Fruit fly (Drosophila melanogaster) whole organism, embryonic: ENCODE data around the gene ZIPIC.

Source experiments
- Atf6 ChIP-seq: fragments of 200-800 bp; sonication (Bioruptor generic); IDR thresholded peaks from 2 replicates; pipeline ENCODE4 v1.3.6; 2022; ENCODE audit warnings: missing biosample characterization, missing genetic modification characterization
- Awh ChIP-seq: fragments of 200-800 bp; sonication (Bioruptor generic); IDR thresholded peaks from 2 replicates; pipeline ENCODE4, ENCODE4 v1.3.6; 2022; ENCODE audit warnings: missing biosample characterization, missing genetic modification characterization
- B-H1 ChIP-seq: fragments of 200-800 bp; sonication (Bioruptor generic); IDR thresholded peaks from 3 replicates; pipeline ENCODE4 v1.3.6; 2022; ENCODE audit warnings: missing biosample characterization, missing genetic modification characterization
- BtbVII ChIP-seq: fragments of 200-800 bp; sonication (Bioruptor generic); optimal IDR thresholded peaks from 3 replicates; lab custom pipeline; 2017; ENCODE audit warnings: missing biosample characterization, mild to moderate bottlenecking, missing genetic modification characterization
- CG11398 ChIP-seq: fragments of 200-800 bp; sonication (Bioruptor generic); optimal IDR thresholded peaks from 2 replicates; lab custom pipeline; 2016; ENCODE audit warnings: missing biosample characterization, missing genetic modification characterization
- CG11696 ChIP-seq: fragments of 200-800 bp; sonication (Bioruptor generic); IDR thresholded peaks from 2 replicates; pipeline ENCODE4 v1.3.6; 2022; ENCODE audit warnings: missing biosample characterization, missing genetic modification characterization
- CG13296 ChIP-seq: fragments of 200-800 bp; sonication (Bioruptor generic); optimal IDR thresholded peaks from 3 replicates; lab custom pipeline; 2018; ENCODE audit warnings: missing biosample characterization, mild to moderate bottlenecking, missing genetic modification characterization
- CG15011 ChIP-seq: fragments of 200-800 bp; sonication (Bioruptor generic); optimal IDR thresholded peaks from 3 replicates; lab custom pipeline; 2018; ENCODE audit warnings: missing biosample characterization, mild to moderate bottlenecking, missing genetic modification characterization
- CG15269 ChIP-seq: fragments of 200-800 bp; sonication (Bioruptor generic); optimal IDR thresholded peaks from 2 replicates; lab custom pipeline; 2018; ENCODE audit warnings: missing biosample characterization, mild to moderate bottlenecking, missing genetic modification characterization, moderate library complexity
- CG1647 ChIP-seq: fragments of 200-800 bp; sonication (Bioruptor generic); optimal IDR thresholded peaks from 3 replicates; lab custom pipeline; 2016; ENCODE audit warnings: missing biosample characterization, missing genetic modification characterization
- CG16863 ChIP-seq: fragments of 200-800 bp; sonication (Bioruptor generic); optimal IDR thresholded peaks from 3 replicates; lab custom pipeline; 2016; ENCODE audit warnings: missing biosample characterization, missing genetic modification characterization
- CG2202 ChIP-seq: fragments of 200-800 bp; sonication (Bioruptor generic); optimal IDR thresholded peaks from 2 replicates; lab custom pipeline; 2018; ENCODE audit warnings: missing biosample characterization, mild to moderate bottlenecking, missing genetic modification characterization
- CG2678 ChIP-seq: fragments of 200-800 bp; sonication (Bioruptor generic); optimal IDR thresholded peaks from 3 replicates; lab custom pipeline; 2019; ENCODE audit warnings: missing biosample characterization, mild to moderate bottlenecking, missing genetic modification characterization, moderate library complexity
- CG34422 ChIP-seq: fragments of 200-800 bp; sonication (Bioruptor generic); IDR thresholded peaks from 3 replicates; pipeline ENCODE4 v1.3.6; 2022; ENCODE audit warnings: missing biosample characterization, missing genetic modification characterization
- CG3995 ChIP-seq: fragments of 200-800 bp; sonication (Bioruptor generic); optimal IDR thresholded peaks from 3 replicates; lab custom pipeline; 2016; ENCODE audit warnings: missing biosample characterization, missing genetic modification characterization
- CG4617 ChIP-seq: fragments of 200-800 bp; sonication (Bioruptor generic); optimal IDR thresholded peaks from 3 replicates; lab custom pipeline; 2016; ENCODE audit warnings: missing biosample characterization, missing genetic modification characterization, borderline replicate concordance
- CG4707 ChIP-seq: fragments of 200-800 bp; sonication (Bioruptor generic); optimal IDR thresholded peaks from 2 replicates; lab custom pipeline; 2018; ENCODE audit warnings: missing biosample characterization, mild to moderate bottlenecking, missing genetic modification characterization, moderate library complexity
- CG6175 ChIP-seq: fragments of 200-800 bp; sonication (Bioruptor generic); IDR thresholded peaks from 3 replicates; pipeline ENCODE4 v1.3.6; 2022; ENCODE audit warnings: missing biosample characterization, missing genetic modification characterization
- CG9437 ChIP-seq: fragments of 200-800 bp; sonication (Bioruptor generic); optimal IDR thresholded peaks from 2 replicates; lab custom pipeline; 2018; ENCODE audit warnings: missing biosample characterization, mild to moderate bottlenecking, missing genetic modification characterization
- CG9609 ChIP-seq: fragments of 200-800 bp; sonication (Bioruptor generic); optimal IDR thresholded peaks from 3 replicates; lab custom pipeline; 2016; ENCODE audit warnings: missing biosample characterization, missing genetic modification characterization
- CG9817 ChIP-seq: fragments of 200-800 bp; sonication (Bioruptor generic); optimal IDR thresholded peaks from 2 replicates; lab custom pipeline; 2018; ENCODE audit warnings: missing biosample characterization, mild to moderate bottlenecking, missing genetic modification characterization, moderate library complexity
- CG9932 ChIP-seq: fragments of 200-800 bp; sonication (Bioruptor generic); IDR thresholded peaks from 2 replicates; pipeline ENCODE4 v1.3.6; 2022; ENCODE audit warnings: missing biosample characterization, missing genetic modification characterization
- D19A ChIP-seq: fragments of 200-800 bp; optimal IDR thresholded peaks from 3 replicates; lab custom pipeline; 2019; ENCODE audit warnings: missing biosample characterization, mild to moderate bottlenecking, missing genetic modification characterization, moderate library complexity
- Dll ChIP-seq: fragments of 200-800 bp; sonication (Bioruptor generic); IDR thresholded peaks from 4 replicates; pipeline ENCODE4 v1.3.6; 2022; ENCODE audit warnings: missing biosample characterization, missing genetic modification characterization; ENCODE audit not compliant: partially characterized antibody
- Doc2 ChIP-seq: fragments of 200-800 bp; sonication (Bioruptor generic); IDR thresholded peaks from 2 replicates; pipeline ENCODE4 v1.3.6; 2022; ENCODE audit warnings: missing biosample characterization, missing genetic modification characterization
- Elba2 ChIP-seq: fragments of 200-800 bp; sonication (Bioruptor generic); optimal IDR thresholded peaks from 3 replicates; lab custom pipeline; 2016; ENCODE audit warnings: missing biosample characterization, missing genetic modification characterization
- HLH4C ChIP-seq: fragments of 200-800 bp; sonication (Bioruptor generic); IDR thresholded peaks from 3 replicates; pipeline ENCODE4 v1.3.6; 2022; ENCODE audit warnings: missing biosample characterization, missing genetic modification characterization; ENCODE audit not compliant: partially characterized antibody
- Lpt ChIP-seq: fragments of >200 bp; optimal IDR thresholded peaks from 2 replicates; lab custom pipeline; 2018; ENCODE audit warnings: missing biosample characterization, missing genetic modification characterization
- Mrtf ChIP-seq: fragments of 200-800 bp; sonication (Bioruptor generic); IDR thresholded peaks from 3 replicates; pipeline ENCODE4 v1.3.6; 2022; ENCODE audit warnings: missing biosample characterization, missing genetic modification characterization
- NC2β ChIP-seq: fragments of 200-800 bp; sonication (Bioruptor generic); optimal IDR thresholded peaks from 2 replicates; lab custom pipeline; 2016; ENCODE audit warnings: missing biosample characterization, missing genetic modification characterization
- Nf-YA ChIP-seq: fragments of 200-800 bp; sonication (Bioruptor generic); IDR thresholded peaks from 2 replicates; pipeline ENCODE4 v1.3.6; 2022; ENCODE audit warnings: missing biosample characterization, missing genetic modification characterization
- NfI ChIP-seq: fragments of 200-800 bp; sonication (Bioruptor generic); optimal IDR thresholded peaks from 3 replicates; lab custom pipeline; 2018; ENCODE audit warnings: missing biosample characterization, mild to moderate bottlenecking, missing genetic modification characterization, moderate library complexity
- Optix ChIP-seq: fragments of 200-800 bp; sonication (Bioruptor generic); IDR thresholded peaks from 3 replicates; pipeline ENCODE4 v1.3.6; 2022; ENCODE audit warnings: missing biosample characterization, missing genetic modification characterization
- bcd ChIP-seq: fragments of 200-800 bp; sonication (Bioruptor generic); optimal IDR thresholded peaks from 2 replicates; lab custom pipeline; 2017; ENCODE audit warnings: missing biosample characterization, mild to moderate bottlenecking, missing genetic modification characterization
- croc ChIP-seq: fragments of 200-800 bp; sonication (Bioruptor generic); conservative IDR thresholded peaks from 3 replicates; pipeline ENCODE4 v1.3.6; 2022; ENCODE audit warnings: missing biosample characterization, missing genetic modification characterization
- dati ChIP-seq: fragments of 200-800 bp; sonication (Bioruptor generic); IDR thresholded peaks from 2 replicates; pipeline ENCODE4 v1.3.6; 2022; ENCODE audit warnings: missing biosample characterization, missing genetic modification characterization
- dmrt99B ChIP-seq: fragments of 200-800 bp; sonication (Bioruptor generic); optimal IDR thresholded peaks from 2 replicates; lab custom pipeline; 2018; ENCODE audit warnings: missing biosample characterization, mild to moderate bottlenecking, missing genetic modification characterization, moderate library complexity
- ems ChIP-seq: fragments of 200-800 bp; sonication (Bioruptor generic); optimal IDR thresholded peaks from 3 replicates; lab custom pipeline; 2016; ENCODE audit warnings: missing biosample characterization, missing genetic modification characterization
- exex ChIP-seq: fragments of 200-800 bp; sonication (Bioruptor generic); optimal IDR thresholded peaks from 4 replicates; lab custom pipeline; 2018; ENCODE audit warnings: missing biosample characterization, mild to moderate bottlenecking, missing genetic modification characterization, moderate library complexity
- fd102C ChIP-seq: fragments of 200-800 bp; sonication (Bioruptor generic); optimal IDR thresholded peaks from 2 replicates; lab custom pipeline; 2018; ENCODE audit warnings: missing biosample characterization, mild to moderate bottlenecking, missing genetic modification characterization, moderate library complexity
- gce ChIP-seq: fragments of 200-800 bp; sonication (Bioruptor generic); IDR thresholded peaks from 3 replicates; pipeline ENCODE4 v1.3.6; 2022; ENCODE audit warnings: missing biosample characterization, missing genetic modification characterization
- gem ChIP-seq: fragments of 200-800 bp; sonication (Bioruptor generic); optimal IDR thresholded peaks from 2 replicates; lab custom pipeline; 2019; ENCODE audit warnings: missing biosample characterization, mild to moderate bottlenecking, missing genetic modification characterization, moderate library complexity
- hkb ChIP-seq, 2 experiments: fragments of 200-800 bp in 1 of 2; fragments of >200 bp in 1 of 2; sonication (Bioruptor generic) in 1 of 2; IDR thresholded peaks in 1 of 2; optimal IDR thresholded peaks in 1 of 2; 2 replicates each; pipeline versions ENCODE4 v1.3.6 to Lab custom; 2017 to 2022; ENCODE audit warnings: missing biosample characterization in 1 of 2, missing genetic modification characterization in 1 of 2
- jumu ChIP-seq: fragments of 200-800 bp; sonication (Bioruptor generic); optimal IDR thresholded peaks from 3 replicates; lab custom pipeline; 2016; ENCODE audit warnings: missing biosample characterization, missing genetic modification characterization
- lov ChIP-seq, 2 experiments: fragments of 200-800 bp in 1 of 2; fragments of >200 bp in 1 of 2; sonication (Bioruptor generic) in 1 of 2; IDR thresholded peaks in 1 of 2; optimal IDR thresholded peaks in 1 of 2; 2 replicates in 1 of 2; 3 replicates in 1 of 2; pipeline versions ENCODE4 v1.3.6 to Lab custom; 2017 to 2022; ENCODE audit warnings: missing biosample characterization in 1 of 2, missing genetic modification characterization in 1 of 2
- ranshi ChIP-seq: fragments of 200-800 bp; sonication (Bioruptor generic); IDR thresholded peaks from 2 replicates; pipeline ENCODE4 v1.3.6; 2022; ENCODE audit warnings: missing biosample characterization, missing genetic modification characterization
- sc ChIP-seq, 3 experiments: fragments of >200 bp in 2 of 3; fragments of 200-800 bp in 1 of 3; sonication (Bioruptor generic) in 1 of 3; optimal IDR thresholded peaks; 2 replicates in 2 of 3; 3 replicates in 1 of 3; lab custom pipeline; 2017; ENCODE audit warnings: mild to moderate bottlenecking in 1 of 3, missing biosample characterization in 1 of 3, missing genetic modification characterization in 1 of 3, missing genetic modification reagents in 1 of 3
- shn ChIP-seq: fragments of 200-800 bp; sonication (Bioruptor generic); optimal IDR thresholded peaks from 3 replicates; lab custom pipeline; 2016; ENCODE audit warnings: missing biosample characterization, missing genetic modification characterization
- toy ChIP-seq: fragments of 200-800 bp; sonication (Bioruptor generic); IDR thresholded peaks from 2 replicates; pipeline ENCODE4 v1.3.6; 2022; ENCODE audit warnings: missing biosample characterization, missing genetic modification characterization

Gene ZIPIC

dm6 chr3R:30056592-30057135 is 20.0 kb upstream of the ZIPIC start, which contains the start of the genes CG7950 and Rpp14a (continued):
- TF ChIP-seq Doc2 (GFP tag; lab: Robert Waterston, UW) (no peak), CG3995 (GFP tag; lab: Kevin White, UChicago) (peak; percentile 40), D19A (peak; percentile 50), CG15011 (GFP tag; lab: Kevin White, UChicago) (no peak), Optix (GFP tag; lab: Robert Waterston, UW) (peak; percentile 55; the same call in 2 of the 3 replicates), CG4707 (GFP tag; lab: Kevin White, UChicago) (peak; percentile 5), ems (peak; percentile 85), Dll (GFP tag; lab: Robert Waterston, UW) (peak; percentile 48; the same call in 2 of the 4 replicates), Nf-YA (GFP tag; lab: Robert Waterston, UW) (no peak), CG9932 (GFP tag; lab: Robert Waterston, UW) (peak; percentile 93), NC2β (GFP tag; lab: Kevin White, UChicago) (peak; percentile 70), fd102C (GFP tag; lab: Kevin White, UChicago) (peak; percentile 7), CG4617 (peak; percentile 36), CG2202 (tag; lab: Kevin White, UChicago) (peak; percentile 55), BtbVII (GFP tag; lab: Kevin White, UChicago) (peak; percentile 39), gem (tag; lab: Kevin White, UChicago) (peak; percentile 88), CG11398 (peak; percentile 72), CG16863 (GFP tag; lab: Kevin White, UChicago) (peak; percentile 76), toy (GFP tag; lab: Robert Waterston, UW) (no peak), jumu (GFP tag; lab: Kevin White, UChicago) (peak; percentile 73), dati (GFP tag; lab: Robert Waterston, UW) (no peak), CG15269 (peak; percentile 83), CG6175 (GFP tag; lab: Robert Waterston, UW) (no peak), dmrt99B (tag; lab: Kevin White, UChicago) (peak; percentile 60), HLH4C (GFP tag; lab: Robert Waterston, UW) (no peak), CG9817 (tag; lab: Kevin White, UChicago) (peak; percentile 86), Awh (peak; percentile 37; the same call in 1 of the 2 replicates), CG9609 (peak; percentile 76), Elba2 (GFP tag; lab: Kevin White, UChicago) (peak; percentile 8), hkb (optimal IDR thresholded peaks at IDR 0.05; lab: Kevin White, UChicago) (no peak), hkb (GFP tag; IDR thresholded peaks at IDR 0.05; lab: Robert Waterston, UW) (peak; percentile 83), CG9437 (GFP tag; lab: Kevin White, UChicago) (peak; percentile 42), Mrtf (GFP tag; lab: Robert Waterston, UW) (peak; percentile 57), CG2678 (peak; percentile 75), croc (GFP tag; lab: Robert Waterston, UW) (no peak; the same call in 1 of the 3 replicates), Lpt (no peak), CG1647 (no peak), exex (tag; lab: Kevin White, UChicago) (peak; percentile 52), Atf6 (GFP tag; lab: Robert Waterston, UW) (peak; percentile 78), B-H1 (GFP tag; lab: Robert Waterston, UW) (peak; percentile 64), CG34422 (peak; percentile 85; the same call in 2 of the 3 replicates), sc (optimal IDR thresholded peaks at IDR 0.05; lab: Kevin White, UChicago) (no peak), sc (GFP tag; optimal IDR thresholded peaks at IDR 0.05; lab: Kevin White, UChicago) (peak; percentile 2), gce (GFP tag; lab: Robert Waterston, UW) (no peak), lov (optimal IDR thresholded peaks at IDR 0.05; lab: Kevin White, UChicago) (no peak), lov (GFP tag; IDR thresholded peaks at IDR 0.05; lab: Robert Waterston, UW) (0 out of 3 replicates have a peak, but pooled peaks have one; percentile 27), bcd (GFP tag; lab: Kevin White, UChicago) (peak; percentile 49), CG13296 (GFP tag; lab: Kevin White, UChicago) (peak; percentile 62), ranshi (peak; percentile 80), shn (GFP tag; lab: Kevin White, UChicago) (peak; percentile 88), NfI (GFP tag; lab: Kevin White, UChicago) (peak; percentile 79), CG11696 (GFP tag; lab: Robert Waterston, UW) (peak; percentile 40; the same call in 1 of the 2 replicates)
